Worm (Caenorhabditis elegans): ENCODE measurements around the gene nlp-67.

Gene nlp-67

ce11 chrX:16189227-16189906 is 5.2 kb downstream of the nlp-67 start, which contains the start of gene slc-25A21:
TSS of gene slc-25A21 (plus strand) at chrX:16189856.
- no peak for TF ChIP-seq pat-9 (tag; optimal IDR thresholded peaks at IDR 0.05)
- TF ChIP-seq pha-4 (tag; optimal IDR thresholded peaks at IDR 0.05): no peak
- TF ChIP-seq unc-86 (tag; optimal IDR thresholded peaks at IDR 0.05): no peak
- no peak for TF ChIP-seq pag-3 (tag; optimal IDR thresholded peaks at IDR 0.05; ENCODE audit: borderline replicate concordance)
- TF ChIP-seq Y22D7AL.16 (tag; optimal IDR thresholded peaks at IDR 0.05): no peak
- no peak for TF ChIP-seq zip-5 (tag; optimal IDR thresholded peaks at IDR 0.05)
- TF ChIP-seq sox-4 (tag; optimal IDR thresholded peaks at IDR 0.05): no peak
- no peak for TF ChIP-seq elt-4 (tag; optimal IDR thresholded peaks at IDR 0.05)
- TF ChIP-seq sox-2 (GFP tag; IDR thresholded peaks at IDR 0.05): no peak
- no peak for TF ChIP-seq hlh-8 (tag; optimal IDR thresholded peaks at IDR 0.05)
- TF ChIP-seq syd-9 (tag; optimal IDR thresholded peaks at IDR 0.05): no peak
- no peak for TF ChIP-seq ceh-30 (tag; optimal IDR thresholded peaks at IDR 0.05)
- TF ChIP-seq ztf-16 (tag; optimal IDR thresholded peaks at IDR 0.05): no peak
- no peak for TF ChIP-seq unc-3 (GFP tag; conservative IDR thresholded peaks at IDR 0.05)
- TF ChIP-seq unc-3 (tag; optimal IDR thresholded peaks at IDR 0.05): no peak
- TF ChIP-seq lim-6 (tag; optimal IDR thresholded peaks at IDR 0.05): no peak

DNA sequence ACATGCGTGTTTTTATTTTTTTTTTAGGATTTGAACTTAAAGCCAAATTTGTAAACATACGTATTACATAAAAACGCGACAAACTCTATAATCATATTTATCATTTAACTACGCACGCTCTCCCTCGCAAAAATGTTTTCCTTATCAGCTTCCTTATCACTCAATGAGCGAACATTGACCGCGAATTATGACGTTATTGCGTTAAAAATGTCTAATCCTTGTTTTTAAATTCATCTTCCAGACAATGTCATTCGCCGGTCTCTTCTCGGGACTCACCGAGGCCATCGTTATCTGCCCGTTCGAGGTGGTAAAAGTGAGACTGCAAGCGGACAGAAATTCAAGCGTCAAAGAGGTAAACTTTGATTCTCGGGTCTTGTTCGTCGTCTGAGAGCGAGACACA is 8.4 kb downstream of the nlp-67 start:
- TF ChIP-seq elt-2 (tag; optimal IDR thresholded peaks at IDR 0.05) (peak; percentile 94), hlh-13 (GFP tag; optimal IDR thresholded peaks at IDR 0.05) (no peak), dve-1 (tag; optimal IDR thresholded peaks at IDR 0.05) (peak; percentile 35), pat-9 (tag; optimal IDR thresholded peaks at IDR 0.05) (no peak), ceh-24 (tag; optimal IDR thresholded peaks at IDR 0.05) (no peak), ceh-9 (tag; optimal IDR thresholded peaks at IDR 0.05) (no peak), nhr-232 (tag; optimal IDR thresholded peaks at IDR 0.05) (no peak), madf-2 (tag; optimal IDR thresholded peaks at IDR 0.05) (no peak), pqm-1 (tag; optimal IDR thresholded peaks at IDR 0.05) (peak; percentile 24), gmeb-2 (tag; optimal IDR thresholded peaks at IDR 0.05) (no peak), Y22D7AL.16 (tag; optimal IDR thresholded peaks at IDR 0.05) (no peak)

DNA sequence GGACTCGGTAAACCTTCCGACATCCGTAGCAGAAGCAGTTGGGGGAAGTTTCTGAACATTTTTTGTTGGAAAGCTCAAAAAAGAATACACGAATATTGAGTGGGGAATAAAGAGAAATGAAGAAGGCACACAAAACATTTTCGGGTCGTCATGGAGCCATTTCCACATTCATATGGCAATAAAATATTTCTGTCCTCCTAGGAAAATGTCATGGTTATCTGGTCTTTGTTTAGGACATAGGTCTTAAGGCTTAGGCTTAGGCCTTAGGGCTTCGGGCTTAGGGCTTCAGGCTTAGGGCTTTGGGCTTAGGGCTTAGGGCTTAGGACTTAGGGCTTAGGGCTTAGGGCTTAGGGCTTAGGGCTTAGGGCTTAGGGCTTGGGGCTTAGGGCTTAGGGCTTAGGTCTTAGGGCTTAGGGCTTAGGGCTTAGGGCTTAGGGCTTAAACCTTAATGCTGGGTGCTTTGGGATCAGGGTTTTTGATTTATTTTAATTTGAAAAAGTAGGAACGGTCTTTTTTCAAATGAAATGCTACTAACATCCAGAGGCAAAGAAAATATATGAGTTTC is 15.1 kb downstream of the nlp-67 start, which contains the start of gene R11.3:
TSS of gene R11.3 (minus strand) at position 51 of the 565 bp plus-strand sequence.
- TF ChIP-seq hlh-30 (tag; optimal IDR thresholded peaks at IDR 0.05; ENCODE audit: insufficient read depth): no peak
- no peak for TF ChIP-seq ceh-34 (tag; optimal IDR thresholded peaks at IDR 0.05)
- no peak for TF ChIP-seq ztf-16 (tag; optimal IDR thresholded peaks at IDR 0.05)
- TF ChIP-seq mec-3 (tag; optimal IDR thresholded peaks at IDR 0.05; ENCODE audit: borderline replicate concordance): no peak
- no peak for TF ChIP-seq gmeb-2 (tag; optimal IDR thresholded peaks at IDR 0.05)
- no peak for TF ChIP-seq K09A11.1 (tag; optimal IDR thresholded peaks at IDR 0.05; ENCODE audit: insufficient read depth)
- no peak for TF ChIP-seq hlh-15 (tag; optimal IDR thresholded peaks at IDR 0.05)
- no peak for TF ChIP-seq eyg-1 (tag; optimal IDR thresholded peaks at IDR 0.05)

ce11 chrX:16202229-16202628 is 18.1 kb downstream of the nlp-67 start:
- no peak for TF ChIP-seq hlh-8 (tag; optimal IDR thresholded peaks at IDR 0.05)
- TF ChIP-seq sdc-2 (tag; optimal IDR thresholded peaks at IDR 0.05): peak; percentile 96

ce11 chrX:16204310-16204709 is 20.1 kb downstream of the nlp-67 start:
- peak; percentile 12 for TF ChIP-seq hlh-6 (tag; optimal IDR thresholded peaks at IDR 0.05)
- no peak for TF ChIP-seq tbx-7 (tag; optimal IDR thresholded peaks at IDR 0.05)
